Worm (Caenorhabditis elegans) whole organism, midembryonic: ENCODE measurements around the gene ZK1320.9.

Source experiments
- cog-1 ChIP-seq: sonication (generic microtip); optimal IDR thresholded peaks from 2 replicates; lab custom pipeline; 2016; ENCODE audit warnings: missing genetic modification characterization, missing compliant biosample characterization
- flt-1 ChIP-seq: fragments of 200-800 bp; sonication (Bioruptor generic); IDR thresholded peaks from 2 replicates; pipeline ENCODE4 v1.3.6; 2022; ENCODE audit warnings: missing genetic modification characterization, missing compliant biosample characterization
- ref-1 ChIP-seq: fragments of 200-800 bp; sonication (Bioruptor generic); conservative IDR thresholded peaks from 2 replicates; pipeline ENCODE4 v1.3.6; 2022; ENCODE audit warnings: missing genetic modification reagents, missing genetic modification characterization, missing compliant biosample characterization
- tab-1 ChIP-seq: fragments of 200-800 bp; sonication (Bioruptor generic); IDR thresholded peaks from 2 replicates; pipeline ENCODE4 v1.3.6; 2022; ENCODE audit warnings: missing genetic modification characterization, missing compliant biosample characterization
- ztf-29 ChIP-seq: fragments of 200-800 bp; sonication (Bioruptor generic); IDR thresholded peaks from 2 replicates; pipeline ENCODE4 v1.3.6; 2022; ENCODE audit warnings: missing genetic modification reagents, missing genetic modification characterization, missing compliant biosample characterization

DNA sequence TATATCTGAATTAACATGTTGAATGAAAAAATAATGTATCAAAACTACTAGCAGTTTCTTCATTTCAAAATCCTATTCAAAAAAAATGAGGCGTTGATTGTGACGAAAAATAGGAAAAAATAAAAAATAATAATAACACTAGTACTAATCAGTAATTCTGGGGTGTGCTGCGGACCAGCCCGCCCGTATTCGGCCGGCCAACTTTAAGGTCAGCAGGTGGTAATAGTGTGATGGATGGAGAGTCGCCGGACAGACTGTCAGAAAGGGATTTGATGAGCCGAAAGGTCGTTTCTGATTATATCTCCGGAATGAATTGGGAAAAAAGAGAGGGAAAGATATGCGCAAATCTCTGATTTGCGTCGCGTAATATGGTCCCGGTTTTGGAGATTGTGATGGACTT, 38.0 kb upstream of the ZK1320.9 start, which contains the start of gene cutl-2:
- TF ChIP-seq ztf-29 (GFP tag; lab: Robert Waterston, UW) = no peak
- TF ChIP-seq cog-1 (tag; lab: Kevin White, UChicago) = no peak
- no peak for TF ChIP-seq ref-1 (GFP tag; lab: Robert Waterston, UW)
- no peak for TF ChIP-seq tab-1 (GFP tag; lab: Robert Waterston, UW)
- TF ChIP-seq flt-1 (GFP tag; lab: Robert Waterston, UW) = no peak
